Comparison of ENCODE assay signal across 4 fruit fly cellular contexts in the genomic region with DNA sequence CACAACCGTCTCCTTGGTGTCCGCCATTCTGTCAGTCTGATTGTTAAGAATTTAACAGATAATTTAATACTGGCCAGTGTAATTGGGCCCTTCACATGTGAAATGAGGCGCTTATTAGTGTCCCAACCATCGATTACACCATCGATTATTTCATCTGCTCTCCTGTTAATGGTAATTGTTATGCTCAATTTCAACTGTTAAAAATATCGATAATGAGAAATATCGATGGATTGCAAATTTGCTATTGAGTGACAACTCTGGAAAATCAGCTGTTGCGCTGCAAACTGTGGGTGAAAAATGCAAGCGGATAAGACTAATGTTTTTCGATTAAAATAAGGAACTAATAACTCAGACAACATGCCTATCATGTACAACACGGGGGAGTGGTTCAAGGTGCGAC.
TF ChIP-seq lines count a peak whose summit lies in the region.

A gene (minus strand): TSS at position 140 of the 400 bp plus-strand sequence.
A gene (plus strand): TSS at position 255 of the 400 bp plus-strand sequence.

- TF ChIP-seq CTCF in S2 (optimal IDR thresholded peaks at IDR 0.05; lab: Kevin White, UChicago): peak; percentile 10 to 27
- peak; percentile 67 for TF ChIP-seq CTCF in whole organism, embryonic (GFP tag; optimal IDR thresholded peaks at IDR 0.05; lab: Kevin White, UChicago)

TF ChIP-seq in whole organism, adult, 20 proteins besides CTCF, POLR2A, EP300 and RAD21:
- TF ChIP-seq ovo (GFP tag; optimal IDR thresholded peaks at IDR 0.05; lab: Kevin White, UChicago): no peak
- no peak for TF ChIP-seq CG11617 (GFP tag; optimal IDR thresholded peaks at IDR 0.05; lab: Kevin White, UChicago)
- TF ChIP-seq cnc (optimal IDR thresholded peaks at IDR 0.05; lab: Kevin White, UChicago): no peak
- TF ChIP-seq CG12768 (GFP tag; optimal IDR thresholded peaks at IDR 0.05; lab: Kevin White, UChicago): no peak
- no peak for TF ChIP-seq kay (GFP tag; lab: Kevin White, UChicago; ENCODE audit: borderline replicate concordance)
- no peak for TF ChIP-seq CG5204 (GFP tag; optimal IDR thresholded peaks at IDR 0.05; lab: Kevin White, UChicago)
- TF ChIP-seq bab1 (GFP tag; optimal IDR thresholded peaks at IDR 0.05; lab: Kevin White, UChicago): peak; percentile 77
- peak; percentile 60 for TF ChIP-seq Mnt (GFP tag; optimal IDR thresholded peaks at IDR 0.05; lab: Kevin White, UChicago)
- TF ChIP-seq CG7045 (GFP tag; optimal IDR thresholded peaks at IDR 0.05; lab: Kevin White, UChicago): no peak
- peak; percentile 18 for TF ChIP-seq cic (GFP tag; optimal IDR thresholded peaks at IDR 0.05; lab: Kevin White, UChicago)
- TF ChIP-seq CG14711 (tag; optimal IDR thresholded peaks at IDR 0.05; lab: Kevin White, UChicago): peak; percentile 99
- no peak for TF ChIP-seq CG33017 (tag; optimal IDR thresholded peaks at IDR 0.05; lab: Kevin White, UChicago)
- peak; percentile 1 for TF ChIP-seq tj (GFP tag; optimal IDR thresholded peaks at IDR 0.05; lab: Kevin White, UChicago)
- TF ChIP-seq toe (GFP tag; optimal IDR thresholded peaks at IDR 0.05; lab: Kevin White, UChicago): peak; percentile 15
- no peak for TF ChIP-seq Hr96 (GFP tag; optimal IDR thresholded peaks at IDR 0.05; lab: Kevin White, UChicago)

TF ChIP-seq in whole organism, embryonic, 481 proteins besides CTCF, POLR2A, EP300 and RAD21 (continues in another document):
- TF ChIP-seq Doc3 (GFP tag; IDR thresholded peaks at IDR 0.05; lab: Robert Waterston, UW; ENCODE audit: partially characterized antibody) (peak; percentile 96), CG3847 (GFP tag; IDR thresholded peaks at IDR 0.05; lab: Robert Waterston, UW) (peak; percentile 57), HmgD (GFP tag; optimal IDR thresholded peaks at IDR 0.05; lab: Kevin White, UChicago) (peak; percentile 42), Scr (GFP tag; IDR thresholded peaks at IDR 0.05; lab: Robert Waterston, UW; ENCODE audit: partially characterized antibody) (peak; percentile 96), CHES-1-like (GFP tag; optimal IDR thresholded peaks at IDR 0.05; lab: Kevin White, UChicago) (peak; percentile 53), CG15601 (tag; optimal IDR thresholded peaks at IDR 0.05; lab: Kevin White, UChicago) (no peak), Elba2 (GFP tag; optimal IDR thresholded peaks at IDR 0.05; lab: Kevin White, UChicago) (peak; percentile 82), CG2116 (GFP tag; optimal IDR thresholded peaks at IDR 0.05; lab: Kevin White, UChicago) (peak; percentile 95), Ssrp (tag; optimal IDR thresholded peaks at IDR 0.05; lab: Kevin White, UChicago) (no peak), Fer1 (GFP tag; optimal IDR thresholded peaks at IDR 0.05; lab: Kevin White, UChicago) (peak; percentile 19), her (GFP tag; optimal IDR thresholded peaks at IDR 0.05; lab: Kevin White, UChicago) (peak; percentile 29), ato (GFP tag; IDR thresholded peaks at IDR 0.05; lab: Robert Waterston, UW; ENCODE audit: partially characterized antibody) (peak; percentile 94), CG6791 (GFP tag; IDR thresholded peaks at IDR 0.05; lab: Robert Waterston, UW; ENCODE audit: partially characterized antibody) (peak; percentile 99), Eip74EF (GFP tag; optimal IDR thresholded peaks at IDR 0.05; lab: Kevin White, UChicago) (no peak), caup (GFP tag; optimal IDR thresholded peaks at IDR 0.05; lab: Kevin White, UChicago; ENCODE audit: severe bottlenecking) (no peak), onecut (GFP tag; IDR thresholded peaks at IDR 0.05; lab: Robert Waterston, UW) (peak; percentile 46; the same call in 1 of the 2 replicates), Ets97D (GFP tag; optimal IDR thresholded peaks at IDR 0.05; lab: Kevin White, UChicago) (peak; percentile 71), bbx (GFP tag; IDR thresholded peaks at IDR 0.05; lab: Robert Waterston, UW; ENCODE audit: partially characterized antibody) (peak; percentile 99), CG6272 (GFP tag; IDR thresholded peaks at IDR 0.05; lab: Robert Waterston, UW) (peak; percentile 28; the same call in 1 of the 2 replicates), CG7928 (GFP tag; optimal IDR thresholded peaks at IDR 0.05; lab: Kevin White, UChicago) (peak; percentile 23), GATAe (GFP tag; conservative IDR thresholded peaks at IDR 0.05; lab: Robert Waterston, UW) (no peak), jumu (GFP tag; optimal IDR thresholded peaks at IDR 0.05; lab: Kevin White, UChicago) (no peak), amos (GFP tag; IDR thresholded peaks at IDR 0.05; lab: Robert Waterston, UW; ENCODE audit: partially characterized antibody) (peak; percentile 98), trem (tag; optimal IDR thresholded peaks at IDR 0.05; lab: Kevin White, UChicago) (peak; percentile 73), CG10147 (GFP tag; optimal IDR thresholded peaks at IDR 0.05; lab: Kevin White, UChicago) (no peak), lbe (GFP tag; optimal IDR thresholded peaks at IDR 0.05; lab: Kevin White, UChicago) (peak; percentile 32), ken (GFP tag; IDR thresholded peaks at IDR 0.05; lab: Robert Waterston, UW) (0 out of 3 replicates have a peak, but pooled peaks have one; percentile 27), sisA (GFP tag; IDR thresholded peaks at IDR 0.05; lab: Robert Waterston, UW) (no peak), Sry-δ (GFP tag; optimal IDR thresholded peaks at IDR 0.05; lab: Kevin White, UChicago) (peak; percentile 89), MBD-R2 (GFP tag; IDR thresholded peaks at IDR 0.05; lab: Robert Waterston, UW) (peak; percentile 99), inv (GFP tag; IDR thresholded peaks at IDR 0.05; lab: Robert Waterston, UW; ENCODE audit: partially characterized antibody) (peak; percentile 95), Lhr (GFP tag; optimal IDR thresholded peaks at IDR 0.05; lab: Kevin White, UChicago) (peak; percentile 4), Dref (GFP tag; IDR thresholded peaks at IDR 0.05; lab: Robert Waterston, UW) (peak; percentile 97)

TF ChIP-seq in whole organism, wandering third instar larva, 38 proteins besides CTCF, POLR2A, EP300 and RAD21:
- TF ChIP-seq h (GFP tag; optimal IDR thresholded peaks at IDR 0.05; lab: Kevin White, UChicago): no peak
- no peak for TF ChIP-seq Abd-B (GFP tag; optimal IDR thresholded peaks at IDR 0.05; lab: Kevin White, UChicago)
- peak; percentile 43 for TF ChIP-seq Hr83 (GFP tag; optimal IDR thresholded peaks at IDR 0.05; lab: Kevin White, UChicago; ENCODE audit: poor library complexity, severe bottlenecking)
- TF ChIP-seq Dif (GFP tag; optimal IDR thresholded peaks at IDR 0.05; lab: Kevin White, UChicago; ENCODE audit: partially characterized antibody): peak; percentile 3
- TF ChIP-seq Hr78 (GFP tag; optimal IDR thresholded peaks at IDR 0.05; lab: Kevin White, UChicago): no peak
- no peak for TF ChIP-seq usp (GFP tag; optimal IDR thresholded peaks at IDR 0.05; lab: Kevin White, UChicago)
- TF ChIP-seq Hnf4 (GFP tag; optimal IDR thresholded peaks at IDR 0.05; lab: Kevin White, UChicago): no peak
TF ChIP-seq in whole organism, wandering third instar larva: peak in this region for 2.
